Fruit fly (Drosophila melanogaster): Measurements from ENCODE around the gene Cbp80.

Cbp80 gene

DNA sequence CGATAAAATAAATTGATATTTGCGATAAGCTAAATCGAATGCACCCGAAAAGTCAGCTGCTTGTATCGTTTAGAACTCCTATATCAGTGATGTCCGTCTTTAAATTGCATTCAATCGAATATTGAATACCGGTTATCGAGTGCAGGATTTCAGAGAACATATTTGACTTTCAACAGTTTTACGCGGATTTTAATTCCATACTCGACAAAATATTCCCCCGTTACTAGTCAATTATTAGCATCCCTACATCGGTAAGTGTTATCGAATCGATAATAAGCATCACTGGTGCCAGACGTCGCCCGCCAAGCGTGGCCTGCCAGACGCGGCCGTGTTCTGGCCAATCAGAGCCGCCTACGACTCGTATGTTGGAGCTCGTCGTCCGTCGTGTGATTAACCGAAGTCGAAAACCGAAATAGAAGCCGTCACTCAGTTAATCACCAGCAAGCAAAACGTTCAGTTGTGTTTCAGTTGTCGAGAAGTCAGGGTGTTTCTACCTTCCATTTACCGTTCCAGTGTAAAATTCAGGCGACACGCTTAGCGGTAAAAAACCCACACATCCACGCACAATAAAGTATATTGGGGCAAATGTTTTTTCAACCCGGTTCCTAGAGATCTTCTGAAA lies 38.1 kb downstream of the Cbp80 start, which contains the start of gene ctp:
Gene ctp (plus strand): TSS at position 23 of the 622 bp plus-strand sequence.
- TF ChIP-seq psq (optimal IDR thresholded peaks at IDR 0.05) (peak; percentile 95), Sin3A (optimal IDR thresholded peaks at IDR 0.05) (no peak), insv (optimal IDR thresholded peaks at IDR 0.05) (no peak), ttk (optimal IDR thresholded peaks at IDR 0.05) (no peak)

dm6 chrX:4690767-4691166 lies 41.0 kb downstream of the Cbp80 start:
- TF ChIP-seq ttk (optimal IDR thresholded peaks at IDR 0.05) (no peak), psq (optimal IDR thresholded peaks at IDR 0.05) (no peak), insv (optimal IDR thresholded peaks at IDR 0.05) (no peak), h (optimal IDR thresholded peaks at IDR 0.05) (no peak), Myc (optimal IDR thresholded peaks at IDR 0.05) (no peak), Sin3A (optimal IDR thresholded peaks at IDR 0.05) (no peak)

dm6 chrX:4691226-4691625 lies 41.4 kb downstream of the Cbp80 start:
- TF ChIP-seq ttk (optimal IDR thresholded peaks at IDR 0.05) (no peak), psq (optimal IDR thresholded peaks at IDR 0.05) (no peak), h (optimal IDR thresholded peaks at IDR 0.05) (no peak), Sin3A (optimal IDR thresholded peaks at IDR 0.05) (no peak), insv (optimal IDR thresholded peaks at IDR 0.05) (no peak), Myc (optimal IDR thresholded peaks at IDR 0.05) (no peak)

DNA sequence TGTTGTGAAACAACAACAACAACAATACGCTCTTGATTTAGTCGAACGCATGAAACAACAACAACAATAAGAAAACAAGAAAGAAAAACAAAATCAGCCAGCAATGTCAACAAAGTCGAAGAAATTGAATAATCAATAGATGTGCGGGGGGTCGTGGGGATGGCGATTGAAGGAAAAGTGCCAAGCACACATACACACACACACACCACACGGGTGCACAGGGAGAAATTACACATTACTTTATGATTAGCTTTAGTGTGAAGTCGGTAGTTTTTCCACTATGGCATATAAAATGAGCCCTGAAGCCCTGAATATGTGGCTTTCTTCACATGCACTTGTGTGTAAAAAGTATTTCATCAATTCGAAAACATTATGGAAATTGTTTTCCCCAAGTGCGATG lies 43.1 kb downstream of the Cbp80 start:
- TF ChIP-seq Sin3A (optimal IDR thresholded peaks at IDR 0.05) (no peak), ttk (optimal IDR thresholded peaks at IDR 0.05) (no peak), h (optimal IDR thresholded peaks at IDR 0.05) (no peak), psq (optimal IDR thresholded peaks at IDR 0.05) (no peak), insv (optimal IDR thresholded peaks at IDR 0.05) (no peak), Myc (optimal IDR thresholded peaks at IDR 0.05) (no peak)

DNA sequence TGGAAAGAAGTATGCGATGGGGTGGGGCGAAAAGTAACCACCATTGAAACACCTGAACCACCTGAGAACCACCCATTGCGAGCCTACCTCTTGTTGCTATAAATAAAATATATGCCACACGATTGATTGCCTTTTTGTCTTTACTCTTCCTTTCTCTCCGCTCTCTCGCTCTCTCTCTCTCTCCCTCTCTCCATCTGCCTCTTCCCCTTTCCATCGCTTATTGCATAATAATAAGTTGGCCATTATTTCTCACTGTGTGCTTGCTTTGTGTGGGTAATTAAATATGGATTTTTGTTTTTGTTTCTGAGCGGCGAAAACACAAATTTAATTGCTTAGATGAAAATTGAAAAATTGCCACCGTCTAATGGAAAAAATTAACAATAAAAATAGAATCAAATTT lies 44.3 kb downstream of the Cbp80 start:
- TF ChIP-seq ttk (optimal IDR thresholded peaks at IDR 0.05), result no peak
- TF ChIP-seq psq (optimal IDR thresholded peaks at IDR 0.05), result no peak
- no peak for TF ChIP-seq Sin3A (optimal IDR thresholded peaks at IDR 0.05)
- TF ChIP-seq Myc (optimal IDR thresholded peaks at IDR 0.05), result no peak
- TF ChIP-seq insv (optimal IDR thresholded peaks at IDR 0.05), result no peak
- TF ChIP-seq h (optimal IDR thresholded peaks at IDR 0.05), result no peak

DNA sequence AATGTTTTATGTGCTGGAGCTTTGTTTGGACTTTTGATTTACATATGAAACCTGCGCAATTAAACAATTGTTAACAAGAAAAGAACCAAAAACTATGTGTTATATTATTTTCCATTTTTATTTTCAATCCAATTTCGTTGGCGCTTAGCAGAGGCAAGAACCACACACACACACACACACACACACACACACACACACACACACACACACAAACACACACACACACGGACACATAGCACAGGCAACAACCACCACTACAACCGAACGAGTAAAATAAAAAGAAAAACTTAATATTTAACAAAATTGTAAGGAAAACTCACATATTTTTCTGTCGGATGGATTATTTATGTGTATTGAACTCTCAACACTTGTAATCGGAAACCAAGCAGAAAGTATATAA lies 49.6 kb downstream of the Cbp80 start:
- TF ChIP-seq Myc (optimal IDR thresholded peaks at IDR 0.05) (no peak), psq (optimal IDR thresholded peaks at IDR 0.05) (no peak), insv (optimal IDR thresholded peaks at IDR 0.05) (no peak), Sin3A (optimal IDR thresholded peaks at IDR 0.05) (no peak), h (optimal IDR thresholded peaks at IDR 0.05) (no peak), ttk (optimal IDR thresholded peaks at IDR 0.05) (no peak)

DNA sequence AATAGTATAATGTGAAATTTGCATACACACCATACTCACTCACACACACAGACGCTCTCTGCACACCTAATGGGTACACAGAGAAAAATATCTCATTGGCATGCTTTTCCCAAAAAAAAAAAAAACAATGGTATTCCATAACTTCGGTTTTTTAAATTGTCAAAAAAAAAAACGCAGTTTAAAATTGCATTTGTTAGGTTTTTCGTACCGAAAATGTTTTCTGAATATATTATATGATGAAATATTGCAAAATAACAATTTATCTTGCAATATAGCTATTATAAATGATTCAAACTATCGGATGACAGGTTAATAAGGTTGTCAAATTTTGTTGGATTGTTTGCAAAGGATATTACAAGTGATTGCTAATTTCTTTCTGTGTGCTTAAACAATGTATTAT lies 50.0 kb downstream of the Cbp80 start:
- TF ChIP-seq Myc (optimal IDR thresholded peaks at IDR 0.05) (no peak), Sin3A (optimal IDR thresholded peaks at IDR 0.05) (no peak), psq (optimal IDR thresholded peaks at IDR 0.05) (no peak), h (optimal IDR thresholded peaks at IDR 0.05) (no peak), ttk (optimal IDR thresholded peaks at IDR 0.05) (no peak), insv (optimal IDR thresholded peaks at IDR 0.05) (no peak)

dm6 chrX:4702118-4702517 lies 52.3 kb downstream of the Cbp80 start, which contains the start of gene Pdha:
Pdha (plus strand) TSS chrX:4702284.
- TF ChIP-seq insv (optimal IDR thresholded peaks at IDR 0.05) (no peak), Sin3A (optimal IDR thresholded peaks at IDR 0.05) (no peak), psq (optimal IDR thresholded peaks at IDR 0.05) (no peak), h (optimal IDR thresholded peaks at IDR 0.05) (no peak)

dm6 chrX:4702804-4703414 lies 53.1 kb downstream of the Cbp80 start:
- no peak for TF ChIP-seq ttk (optimal IDR thresholded peaks at IDR 0.05)
- TF ChIP-seq Myc (optimal IDR thresholded peaks at IDR 0.05), result no peak
- no peak for TF ChIP-seq psq (optimal IDR thresholded peaks at IDR 0.05)
- TF ChIP-seq h (optimal IDR thresholded peaks at IDR 0.05), result no peak
- TF ChIP-seq Sin3A (optimal IDR thresholded peaks at IDR 0.05), result no peak
- TF ChIP-seq insv (optimal IDR thresholded peaks at IDR 0.05), result no peak

DNA sequence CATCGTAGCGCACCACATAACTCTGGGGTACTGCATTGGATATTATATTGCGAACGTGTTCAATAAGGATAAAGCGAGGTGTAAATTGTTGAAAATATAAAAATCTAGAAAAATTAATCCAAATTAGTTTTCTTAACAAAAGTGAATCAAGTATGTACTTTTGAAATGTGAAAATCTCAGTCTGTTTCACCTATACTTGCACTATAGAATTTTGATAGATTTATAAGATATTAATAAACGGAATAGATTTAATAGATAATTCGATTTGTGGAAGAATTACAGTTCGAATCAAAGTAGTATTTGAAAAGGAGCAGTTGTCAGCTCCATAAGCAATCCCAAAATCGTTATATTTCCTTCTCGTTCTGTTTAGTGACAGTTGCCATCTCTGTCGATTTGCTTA lies 55.2 kb downstream of the Cbp80 start, which contains the start of gene CG7024:
Gene CG7024 (plus strand): TSS at position 301 of the 400 bp plus-strand sequence.
- TF ChIP-seq Sin3A (optimal IDR thresholded peaks at IDR 0.05) (no peak), psq (optimal IDR thresholded peaks at IDR 0.05) (no peak), ttk (optimal IDR thresholded peaks at IDR 0.05) (no peak), insv (optimal IDR thresholded peaks at IDR 0.05) (no peak), Myc (optimal IDR thresholded peaks at IDR 0.05) (no peak), h (optimal IDR thresholded peaks at IDR 0.05) (no peak)

DNA sequence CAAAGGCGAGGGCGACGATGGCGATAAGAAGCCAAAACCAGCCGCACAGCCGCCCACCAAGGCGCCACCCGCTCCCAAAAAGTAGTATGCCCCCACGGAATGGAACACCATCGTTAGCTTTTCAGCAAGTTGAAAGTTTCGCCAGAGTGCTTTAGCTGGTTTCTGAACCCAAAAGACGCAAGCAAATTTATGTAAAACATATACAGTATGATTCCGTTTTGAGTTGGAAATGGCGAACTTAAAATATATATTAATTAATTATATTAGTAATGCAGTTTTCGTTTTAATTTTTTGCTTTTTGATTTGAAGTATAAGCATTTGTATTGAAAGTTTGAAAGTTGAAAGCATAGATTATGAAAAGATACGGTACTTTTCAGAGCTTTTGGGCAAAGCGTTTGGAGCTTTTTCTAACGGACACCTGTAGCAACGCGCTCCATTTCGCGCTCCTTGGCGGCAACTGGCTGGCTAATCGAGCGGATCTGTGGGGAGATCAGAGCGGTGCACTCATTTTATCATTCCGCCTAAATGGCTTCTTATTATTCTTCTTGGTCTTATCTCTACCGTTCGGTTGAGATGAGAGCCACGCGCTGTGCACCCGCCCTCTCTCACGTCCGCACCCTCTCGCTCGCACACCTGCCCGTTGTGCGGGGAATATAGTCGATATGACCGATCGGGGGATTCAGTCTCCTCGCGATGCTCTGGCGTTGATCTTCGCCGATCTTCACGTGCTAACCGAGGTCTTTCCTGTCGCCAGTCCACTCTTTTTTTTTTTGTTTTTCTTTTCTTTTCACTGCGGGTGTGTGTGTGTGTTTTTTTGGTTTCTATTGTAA lies 57.6 kb downstream of the Cbp80 start, which contains the start of gene Proc-R:
Gene Proc-R (plus strand): TSS at position 680 of the 830 bp plus-strand sequence.
- TF ChIP-seq psq (optimal IDR thresholded peaks at IDR 0.05) (no peak), h (optimal IDR thresholded peaks at IDR 0.05) (no peak), insv (optimal IDR thresholded peaks at IDR 0.05) (no peak), Sin3A (optimal IDR thresholded peaks at IDR 0.05) (no peak), Myc (optimal IDR thresholded peaks at IDR 0.05) (no peak)

All from Kc167 (cell line).